Fruit fly (Drosophila melanogaster) Kc167 (cell line): ENCODE results near the gene stc.

Experiments
- Myc ChIP-seq: fragments of >200 bp; optimal IDR thresholded peaks from 2 replicates; lab custom pipeline; 2017; ENCODE audit warnings: missing external identifiers
- Sin3A ChIP-seq: fragments of >200 bp; optimal IDR thresholded peaks from 2 replicates; lab custom pipeline; 2018; ENCODE audit warnings: missing external identifiers
- psq ChIP-seq: fragments of >200 bp; optimal IDR thresholded peaks from 2 replicates; lab custom pipeline; 2017; ENCODE audit warnings: missing external identifiers

DNA sequence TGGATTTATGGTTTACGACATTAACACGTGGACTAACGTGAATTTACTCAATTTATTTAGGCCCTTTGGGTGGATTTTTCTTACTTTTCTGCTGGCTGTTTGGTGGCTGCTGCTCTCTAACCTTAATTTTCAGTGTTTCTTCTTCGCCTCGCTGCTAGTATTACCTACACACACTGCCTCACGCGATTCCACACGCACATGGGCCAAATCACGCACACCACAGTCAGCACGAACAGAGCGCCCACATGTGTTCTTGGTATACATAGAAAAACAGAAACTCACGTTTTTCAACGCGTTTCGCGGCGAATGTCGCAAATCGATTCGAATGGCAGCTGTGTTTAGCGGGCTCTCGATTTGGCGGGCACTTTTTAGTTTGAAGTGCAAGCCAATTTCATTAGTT lies 45.4 kb upstream of the stc start:
- no peak for TF ChIP-seq psq (lab: Kevin White, UChicago)
- no peak for TF ChIP-seq Sin3A
- no peak for TF ChIP-seq Myc (lab: Kevin White, UChicago)
